Worm (Caenorhabditis elegans): ENCODE results near the gene amt-1.
"Not testable (repeated sequence)": the region's sequence is repeated elsewhere in the genome, so short reads cannot be mapped to it uniquely, and the experiment has no call there.

Gene amt-1

DNA sequence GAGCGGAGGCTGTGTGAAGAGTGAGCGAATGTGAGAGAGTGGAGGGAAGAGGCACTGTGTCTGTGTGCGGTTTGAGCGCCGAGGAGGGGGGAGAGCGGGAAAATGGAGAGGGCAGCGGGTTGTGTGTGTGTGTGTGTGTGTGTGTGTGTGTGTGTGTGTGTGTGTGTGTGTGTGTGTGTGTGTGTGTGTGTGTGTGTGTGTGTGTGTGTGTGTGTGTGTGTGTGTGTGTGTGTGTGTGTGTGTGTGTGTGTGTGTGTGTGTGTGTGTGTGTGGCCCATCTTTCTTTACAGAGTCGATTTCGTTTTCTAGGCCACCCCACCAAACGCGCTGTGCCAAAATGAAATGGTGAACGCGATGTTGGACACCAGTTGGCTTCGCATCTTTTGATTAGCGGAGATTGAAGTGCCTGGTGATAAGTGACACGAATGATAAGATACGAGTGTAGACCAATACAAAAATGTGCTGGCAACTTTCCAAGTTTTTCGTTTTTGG lies 35.2 kb downstream of the amt-1 start (continued):
- peak; percentile 9 to 55 for TF ChIP-seq lin-35 (GFP tag; optimal IDR thresholded peaks at IDR 0.05)
- TF ChIP-seq nhr-90 (tag; optimal IDR thresholded peaks at IDR 0.05; ENCODE audit: poor library complexity): peak; percentile 81
- TF ChIP-seq skn-1 (tag; optimal IDR thresholded peaks at IDR 0.05): peak; percentile 14
- peak; percentile 88 for TF ChIP-seq rnt-1 (tag; optimal IDR thresholded peaks at IDR 0.05)
- TF ChIP-seq mab-9 (GFP tag; IDR thresholded peaks at IDR 0.05): peak; percentile 93
- peak; percentile 92 for TF ChIP-seq fkh-8 (tag; optimal IDR thresholded peaks at IDR 0.05)
- TF ChIP-seq unc-86 (tag; optimal IDR thresholded peaks at IDR 0.05): peak; percentile 79
- TF ChIP-seq jun-1 (tag; optimal IDR thresholded peaks at IDR 0.05): peak; percentile 33
- peak; percentile 71 for TF ChIP-seq efl-3 (GFP tag; optimal IDR thresholded peaks at IDR 0.05)
- peak; percentile 66 for TF ChIP-seq ztf-4 (tag; optimal IDR thresholded peaks at IDR 0.05)
- TF ChIP-seq blmp-1 (tag; optimal IDR thresholded peaks at IDR 0.05): peak; percentile 34
- TF ChIP-seq nhr-85 (tag): peak; percentile 98
- TF ChIP-seq lsy-2 (tag; optimal IDR thresholded peaks at IDR 0.05): peak in 1 of 2 experiments; percentile 65
- TF ChIP-seq snu-23 (GFP tag; optimal IDR thresholded peaks at IDR 0.05): peak; percentile 58
- TF ChIP-seq isw-1 (GFP tag; IDR thresholded peaks at IDR 0.05): peak; percentile 47
- not testable (repeated sequence) for TF ChIP-seq efl-1 (optimal IDR thresholded peaks at IDR 0.05)
- peak in 1 of 2 experiments; percentile 80 for TF ChIP-seq efl-1 (GFP tag; optimal IDR thresholded peaks at IDR 0.05 in 1 of 2)
- peak; percentile 6 for TF ChIP-seq egl-13 (tag; optimal IDR thresholded peaks at IDR 0.05)
- peak; percentile 14 for TF ChIP-seq vab-15 (tag; optimal IDR thresholded peaks at IDR 0.05)
- peak in 1 of 2 experiments; percentile 22 for TF ChIP-seq mdl-1 (tag; optimal IDR thresholded peaks at IDR 0.05)
- peak; percentile 51; the same call in 1 of the 2 replicates for TF ChIP-seq unc-98 (GFP tag; IDR thresholded peaks at IDR 0.05)
- TF ChIP-seq nhr-47 (tag; optimal IDR thresholded peaks at IDR 0.05): peak; percentile 85

DNA sequence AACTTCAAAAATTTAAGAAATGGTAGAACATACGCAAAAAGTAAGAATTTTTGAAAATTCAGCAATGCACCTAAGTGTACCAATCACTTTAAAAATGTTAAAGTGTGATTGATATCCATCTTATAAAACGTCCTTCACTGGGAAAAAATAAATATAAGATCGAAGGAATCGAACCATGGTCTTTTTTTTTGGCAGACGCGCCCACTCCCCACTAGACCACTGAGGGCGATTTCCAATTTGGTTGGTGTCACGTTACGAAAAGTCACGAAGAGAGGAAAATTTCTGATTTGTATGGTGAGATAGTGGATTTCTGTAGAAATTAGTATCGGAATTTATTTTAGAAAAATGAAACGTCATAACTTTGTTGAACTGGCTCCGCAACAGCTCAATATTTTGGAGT lies 36.1 kb downstream of the amt-1 start:
- no peak for TF ChIP-seq alr-1 (tag; optimal IDR thresholded peaks at IDR 0.05; ENCODE audit: borderline replicate concordance)
- TF ChIP-seq Y116A8C.19 (tag; optimal IDR thresholded peaks at IDR 0.05; ENCODE audit: borderline replicate concordance): no peak
- TF ChIP-seq fkh-4 (tag; optimal IDR thresholded peaks at IDR 0.05; ENCODE audit: borderline replicate concordance): no peak
- TF ChIP-seq unc-86 (tag; optimal IDR thresholded peaks at IDR 0.05): no peak

DNA sequence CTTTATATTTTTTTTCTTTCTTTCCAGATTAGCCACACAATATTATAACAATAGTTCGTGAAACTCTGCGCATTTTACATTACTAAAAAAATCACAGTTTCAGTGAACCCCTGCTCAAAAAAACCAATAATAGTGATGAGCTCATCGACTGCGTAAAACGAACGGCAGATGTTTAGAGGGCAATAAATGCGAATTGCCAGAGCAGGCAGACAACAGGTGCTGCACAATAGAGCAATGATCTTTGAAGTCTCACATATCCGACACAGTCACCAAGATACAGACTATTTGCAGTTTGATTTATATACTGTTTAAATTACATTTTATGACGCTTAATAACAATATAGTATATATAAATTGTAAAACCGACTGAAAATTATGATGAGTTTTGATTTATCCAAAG lies 38.4 kb downstream of the amt-1 start:
- TF ChIP-seq lin-13 (GFP tag; optimal IDR thresholded peaks at IDR 0.05): no peak
- no peak for TF ChIP-seq unc-30 (tag; optimal IDR thresholded peaks at IDR 0.05)

DNA sequence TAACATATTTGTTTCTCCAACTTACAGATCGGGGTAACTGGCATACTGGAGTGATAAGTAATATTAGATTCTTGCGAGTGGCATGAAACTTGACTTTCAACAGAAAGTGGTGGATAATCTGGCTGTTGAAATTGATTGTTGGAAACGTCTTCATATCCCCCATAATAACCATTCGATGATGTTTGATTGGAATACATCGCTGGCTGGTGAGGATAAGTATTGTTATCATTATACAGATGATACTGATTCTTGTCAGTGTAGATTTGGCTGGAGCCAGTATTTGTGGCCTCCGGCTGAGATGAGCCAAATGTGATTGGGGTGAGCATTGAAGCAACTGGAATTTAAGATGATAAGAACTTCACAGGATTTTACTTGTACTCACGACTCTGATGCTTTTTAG lies 43.8 kb downstream of the amt-1 start:
- TF ChIP-seq ceh-88 (GFP tag; IDR thresholded peaks at IDR 0.05) (no peak), fkh-4 (tag; optimal IDR thresholded peaks at IDR 0.05; ENCODE audit: borderline replicate concordance) (no peak), zip-4 (GFP tag; optimal IDR thresholded peaks at IDR 0.05) (no peak), ztf-11 (tag; optimal IDR thresholded peaks at IDR 0.05) (no peak), hlh-17 (GFP tag; optimal IDR thresholded peaks at IDR 0.05; ENCODE audit: borderline replicate concordance) (no peak), fkh-10 (GFP tag; optimal IDR thresholded peaks at IDR 0.05) (no peak)

DNA sequence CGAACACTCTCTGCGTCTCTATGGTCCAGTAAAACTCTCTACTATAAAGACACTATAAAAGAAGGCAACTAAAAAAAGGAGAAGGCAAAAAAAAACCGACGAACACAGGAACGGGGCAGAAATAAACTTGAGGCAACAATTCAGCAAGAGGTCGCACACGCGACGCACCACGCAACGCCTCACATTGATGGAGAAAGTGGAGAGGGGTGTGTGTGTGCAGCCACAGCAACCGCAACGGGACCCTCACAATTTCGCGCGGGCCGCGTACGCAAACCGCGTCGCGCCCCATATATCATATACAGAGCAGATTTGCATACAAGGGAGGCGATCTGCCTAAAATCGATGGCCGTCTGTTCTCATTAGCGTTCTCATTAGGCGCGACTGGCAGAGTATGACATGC lies 45.6 kb downstream of the amt-1 start:
- peak; percentile 36 for TF ChIP-seq lin-14 (GFP tag; optimal IDR thresholded peaks at IDR 0.05)
- no peak for TF ChIP-seq efl-3 (GFP tag; optimal IDR thresholded peaks at IDR 0.05)
- TF ChIP-seq mdl-1 (tag; optimal IDR thresholded peaks at IDR 0.05): no peak
- TF ChIP-seq C16A3.4 (tag; optimal IDR thresholded peaks at IDR 0.05): no peak
- TF ChIP-seq pax-3 (tag; optimal IDR thresholded peaks at IDR 0.05): no peak
- peak in 1 of 3 experiments; percentile 52 for TF ChIP-seq ceh-82 (tag; optimal IDR thresholded peaks at IDR 0.05)
- TF ChIP-seq nhr-85 (tag): no peak
- no peak for TF ChIP-seq lir-3 (tag; optimal IDR thresholded peaks at IDR 0.05; ENCODE audit: poor library complexity)
- peak in 1 of 2 experiments; percentile 43 for TF ChIP-seq efl-1 (optimal IDR thresholded peaks at IDR 0.05)
- peak in 1 of 2 experiments; percentile 72 for TF ChIP-seq efl-1 (GFP tag; optimal IDR thresholded peaks at IDR 0.05 in 1 of 2)
- no peak for TF ChIP-seq unc-130 (tag; optimal IDR thresholded peaks at IDR 0.05)
- TF ChIP-seq C34B4.2 (tag; optimal IDR thresholded peaks at IDR 0.05): no peak
- TF ChIP-seq fkh-4 (tag; optimal IDR thresholded peaks at IDR 0.05; ENCODE audit: borderline replicate concordance): no peak
- peak; percentile 14 to 38 for TF ChIP-seq lin-35 (GFP tag; optimal IDR thresholded peaks at IDR 0.05)
- TF ChIP-seq unc-86 (tag; optimal IDR thresholded peaks at IDR 0.05): peak; percentile 13
- no peak for TF ChIP-seq sup-37 (GFP tag; optimal IDR thresholded peaks at IDR 0.05)
- no peak for TF ChIP-seq ztf-11 (tag; optimal IDR thresholded peaks at IDR 0.05)
- TF ChIP-seq mab-9 (GFP tag; IDR thresholded peaks at IDR 0.05): no peak
- no peak for TF ChIP-seq unc-30 (tag; optimal IDR thresholded peaks at IDR 0.05)
- no peak for TF ChIP-seq xbp-1 (tag; optimal IDR thresholded peaks at IDR 0.05)
- TF ChIP-seq dpl-1 (GFP tag; optimal IDR thresholded peaks at IDR 0.05): peak in 1 of 3 experiments; percentile 47
- TF ChIP-seq ces-1 (GFP tag; optimal IDR thresholded peaks at IDR 0.05): no peak

All from whole organism, L1 larva.